Worm (Caenorhabditis elegans) whole organism, L1 larva: Measurements from ENCODE around the gene C42C1.3.

Source experiments
- fkh-10 ChIP-seq: sonication (generic microtip); optimal IDR thresholded peaks from 2 replicates; lab custom pipeline; 2017; ENCODE audit warnings: missing biosample characterization, missing genetic modification reagents, missing genetic modification characterization
- mef-2 ChIP-seq: fragments of 150-350 bp; optimal IDR thresholded peaks from 2 replicates; lab custom pipeline; 2014; ENCODE audit warnings: missing biosample characterization, missing genetic modification characterization
- skn-1 ChIP-seq: fragments of 150-350 bp; optimal IDR thresholded peaks from 2 replicates; lab custom pipeline; 2014; ENCODE audit warnings: missing biosample characterization, missing genetic modification characterization
- snu-23 ChIP-seq: sonication (generic microtip); optimal IDR thresholded peaks from 2 replicates; lab custom pipeline; 2016; ENCODE audit warnings: missing genetic modification characterization, missing compliant biosample characterization
- zag-1 ChIP-seq: fragments of 150-350 bp; optimal IDR thresholded peaks from 2 replicates; lab custom pipeline; 2014; ENCODE audit warnings: missing biosample characterization, missing genetic modification characterization

- no peak for TF ChIP-seq skn-1 (tag; lab: Kevin White, UChicago)
- TF ChIP-seq zag-1 (tag; lab: Kevin White, UChicago), result no peak
- no peak for TF ChIP-seq fkh-10
- no peak for TF ChIP-seq mef-2 (tag; lab: Kevin White, UChicago)
- TF ChIP-seq snu-23 (GFP tag; lab: Kevin White, UChicago), result no peak
Measured at ce11 chrIV:12274365-12274764, 4.1 kb upstream of the C42C1.3 start.
